Fruit fly (Drosophila melanogaster) whole organism, embryonic: ENCODE results near the gene CG9586.

Experiments used
- Atf3 ChIP-seq: fragments of 200-800 bp; sonication (Bioruptor generic); optimal IDR thresholded peaks from 3 replicates; lab custom pipeline; 2016; ENCODE audit warnings: missing biosample characterization, missing genetic modification characterization
- Atf6 ChIP-seq: fragments of 200-800 bp; sonication (Bioruptor generic); IDR thresholded peaks from 2 replicates; pipeline ENCODE4 v1.3.6; 2022; ENCODE audit warnings: missing biosample characterization, missing genetic modification characterization
- CG12219 ChIP-seq: fragments of 200-800 bp; sonication (Bioruptor generic); optimal IDR thresholded peaks from 3 replicates; lab custom pipeline; 2018; ENCODE audit warnings: missing biosample characterization, mild to moderate bottlenecking, missing genetic modification characterization
- CG12391 ChIP-seq: fragments of 200-800 bp; sonication (Bioruptor generic); optimal IDR thresholded peaks from 3 replicates; lab custom pipeline; 2018; ENCODE audit warnings: missing biosample characterization, mild to moderate bottlenecking, missing genetic modification characterization, moderate library complexity
- CG15696 ChIP-seq: fragments of 200-800 bp; sonication (Bioruptor generic); optimal IDR thresholded peaks from 2 replicates; lab custom pipeline; 2019; ENCODE audit warnings: missing biosample characterization, mild to moderate bottlenecking, missing genetic modification characterization, moderate library complexity
- CG16779 ChIP-seq: fragments of 200-800 bp; sonication (Bioruptor generic); IDR thresholded peaks from 2 replicates; pipeline ENCODE4 v1.3.6; 2022; ENCODE audit warnings: missing biosample characterization, missing genetic modification characterization
- CG16815 ChIP-seq: fragments of 200-800 bp; sonication (Bioruptor generic); optimal IDR thresholded peaks from 3 replicates; lab custom pipeline; 2017; ENCODE audit warnings: missing biosample characterization, mild to moderate bottlenecking, missing genetic modification characterization
- CG17829 ChIP-seq: fragments of 200-800 bp; optimal IDR thresholded peaks from 2 replicates; lab custom pipeline; 2019; ENCODE audit warnings: missing biosample characterization, mild to moderate bottlenecking, missing genetic modification characterization, moderate library complexity
- CG18011 ChIP-seq: fragments of 200-800 bp; sonication (Bioruptor generic); optimal IDR thresholded peaks from 2 replicates; lab custom pipeline; 2017; ENCODE audit warnings: missing biosample characterization, missing genetic modification characterization, mild to moderate bottlenecking, moderate library complexity, missing genotype
- CG18476 ChIP-seq: fragments of 200-800 bp; sonication (Bioruptor generic); optimal IDR thresholded peaks from 2 replicates; lab custom pipeline; 2016; ENCODE audit warnings: missing biosample characterization, mild to moderate bottlenecking, missing genetic modification characterization
- CG31388 ChIP-seq: fragments of 200-800 bp; sonication (Bioruptor generic); optimal IDR thresholded peaks from 2 replicates; lab custom pipeline; 2016; ENCODE audit warnings: missing biosample characterization, missing genetic modification characterization
- CG31441 ChIP-seq: fragments of 200-800 bp; sonication (Bioruptor generic); IDR thresholded peaks from 2 replicates; pipeline ENCODE4 v1.3.6; 2022; ENCODE audit warnings: missing biosample characterization, missing genetic modification characterization
- CG3407 ChIP-seq: fragments of 200-800 bp; sonication (Bioruptor generic); optimal IDR thresholded peaks from 2 replicates; lab custom pipeline; 2018; ENCODE audit warnings: missing biosample characterization, mild to moderate bottlenecking, missing genetic modification characterization
- CG34376 ChIP-seq: fragments of 200-800 bp; sonication (Bioruptor generic); optimal IDR thresholded peaks from 2 replicates; lab custom pipeline; 2018; ENCODE audit warnings: missing biosample characterization, mild to moderate bottlenecking, missing genetic modification characterization
- CG42726 ChIP-seq: fragments of 200-800 bp; sonication (Bioruptor generic); IDR thresholded peaks from 2 replicates; pipeline ENCODE4 v1.3.6; 2022; ENCODE audit warnings: missing biosample characterization, missing genetic modification characterization; ENCODE audit not compliant: partially characterized antibody
- CG6854 ChIP-seq: fragments of 200-800 bp; sonication (Bioruptor generic); optimal IDR thresholded peaks from 3 replicates; lab custom pipeline; 2017; ENCODE audit warnings: missing biosample characterization, mild to moderate bottlenecking, missing genetic modification characterization
- CG8281 ChIP-seq: fragments of 200-800 bp; sonication (Bioruptor generic); optimal IDR thresholded peaks from 2 replicates; lab custom pipeline; 2018; ENCODE audit warnings: missing biosample characterization, mild to moderate bottlenecking, missing genetic modification characterization, moderate library complexity
- CG8290 ChIP-seq, 3 experiments: fragments of 200-800 bp; sonication (Bioruptor generic); optimal IDR thresholded peaks; 2 replicates each; lab custom pipeline; 2016 to 2019; ENCODE audit warnings: missing biosample characterization in 3 of 3, missing genetic modification characterization in 3 of 3, mild to moderate bottlenecking in 2 of 3, moderate library complexity in 1 of 3
- CoRest ChIP-seq: fragments of 200-800 bp; sonication (Bioruptor generic); optimal IDR thresholded peaks from 3 replicates; lab custom pipeline; 2018; ENCODE audit warnings: missing biosample characterization, mild to moderate bottlenecking, missing genetic modification characterization, moderate library complexity
- D19B ChIP-seq: fragments of 200-800 bp; sonication (Bioruptor generic); optimal IDR thresholded peaks from 2 replicates; lab custom pipeline; 2017; ENCODE audit warnings: missing biosample characterization, mild to moderate bottlenecking, missing genetic modification characterization
- Dref ChIP-seq: fragments of 200-800 bp; sonication (Bioruptor generic); IDR thresholded peaks from 2 replicates; pipeline ENCODE4 v1.3.6; 2022; ENCODE audit warnings: missing biosample characterization, missing genetic modification characterization
- Eip74EF ChIP-seq, 2 experiments: fragments of 200-800 bp in 1 of 2; fragments of >200 bp in 1 of 2; sonication (Bioruptor generic) in 1 of 2; optimal IDR thresholded peaks; 2 replicates each; lab custom pipeline; 2017 to 2019; ENCODE audit warnings: missing biosample characterization in 2 of 2, missing genetic modification characterization in 2 of 2, mild to moderate bottlenecking in 1 of 2, moderate library complexity in 1 of 2
- Ets97D ChIP-seq: fragments of 200-800 bp; sonication (Bioruptor generic); optimal IDR thresholded peaks from 3 replicates; lab custom pipeline; 2016; ENCODE audit warnings: missing biosample characterization, missing genetic modification characterization
- HmgZ ChIP-seq: fragments of 200-800 bp; sonication (Bioruptor generic); optimal IDR thresholded peaks from 2 replicates; lab custom pipeline; 2018; ENCODE audit warnings: missing biosample characterization, mild to moderate bottlenecking, missing genetic modification characterization
- Ptx1 ChIP-seq: fragments of 200-800 bp; sonication (Bioruptor generic); IDR thresholded peaks from 2 replicates; pipeline ENCODE4 v1.3.6; 2022; ENCODE audit warnings: missing biosample characterization, missing genetic modification characterization
- YL-1 ChIP-seq: fragments of 200-800 bp; sonication (Bioruptor generic); optimal IDR thresholded peaks from 3 replicates; lab custom pipeline; 2017; ENCODE audit warnings: missing biosample characterization, mild to moderate bottlenecking, missing genetic modification characterization
- ash1 ChIP-seq: fragments of 200-800 bp; sonication (Bioruptor generic); optimal IDR thresholded peaks from 2 replicates; lab custom pipeline; 2018; ENCODE audit warnings: missing biosample characterization, mild to moderate bottlenecking, missing genetic modification characterization
- ato ChIP-seq: fragments of 200-800 bp; sonication (Bioruptor generic); IDR thresholded peaks from 2 replicates; pipeline ENCODE4 v1.3.6; 2022; ENCODE audit warnings: missing biosample characterization, missing genetic modification characterization; ENCODE audit not compliant: partially characterized antibody
- caup ChIP-seq: fragments of 200-800 bp; sonication (Bioruptor generic); optimal IDR thresholded peaks from 3 replicates; lab custom pipeline; 2017; ENCODE audit warnings: missing biosample characterization, mild to moderate bottlenecking, missing genetic modification characterization, moderate library complexity; ENCODE audit not compliant: severe bottlenecking
- crol ChIP-seq: fragments of 200-800 bp; sonication (Bioruptor generic); IDR thresholded peaks from 2 replicates; pipeline ENCODE4 v1.3.6; 2022; ENCODE audit warnings: missing biosample characterization, missing genetic modification characterization
- disco-r ChIP-seq: fragments of 200-800 bp; sonication (Bioruptor generic); optimal IDR thresholded peaks from 2 replicates; lab custom pipeline; 2016; ENCODE audit warnings: missing biosample characterization, missing genetic modification characterization
- dmrt11E ChIP-seq: fragments of 200-800 bp; sonication (Bioruptor generic); optimal IDR thresholded peaks from 3 replicates; lab custom pipeline; 2018; ENCODE audit warnings: missing biosample characterization, mild to moderate bottlenecking, missing genetic modification characterization, moderate library complexity
- gcm ChIP-seq: fragments of 200-800 bp; sonication (Bioruptor generic); optimal IDR thresholded peaks from 2 replicates; lab custom pipeline; 2019; ENCODE audit warnings: missing biosample characterization, mild to moderate bottlenecking, missing genetic modification characterization, moderate library complexity
- hkb ChIP-seq, 2 experiments: fragments of 200-800 bp in 1 of 2; fragments of >200 bp in 1 of 2; sonication (Bioruptor generic) in 1 of 2; IDR thresholded peaks in 1 of 2; optimal IDR thresholded peaks in 1 of 2; 2 replicates each; pipeline versions ENCODE4 v1.3.6 to Lab custom; 2017 to 2022; ENCODE audit warnings: missing biosample characterization in 1 of 2, missing genetic modification characterization in 1 of 2
- lbe ChIP-seq: fragments of 200-800 bp; sonication (Bioruptor generic); optimal IDR thresholded peaks from 2 replicates; lab custom pipeline; 2016; ENCODE audit warnings: missing biosample characterization, mild to moderate bottlenecking, missing genetic modification characterization
- lmd ChIP-seq: fragments of 200-800 bp; sonication (Bioruptor generic); IDR thresholded peaks from 2 replicates; pipeline ENCODE4 v1.3.6; 2022; ENCODE audit warnings: missing biosample characterization, missing genetic modification characterization
- onecut ChIP-seq: fragments of 200-800 bp; sonication (Bioruptor generic); IDR thresholded peaks from 2 replicates; pipeline ENCODE4 v1.3.6; 2022; ENCODE audit warnings: missing biosample characterization, missing genetic modification characterization
- pan ChIP-seq, 4 experiments: fragments of >200 bp in 3 of 4; fragments of 200-800 bp in 1 of 4; sonication (Bioruptor generic) in 1 of 4; optimal IDR thresholded peaks in 3 of 4; IDR thresholded peaks in 1 of 4; 2 replicates each; pipeline versions ENCODE4 v1.3.6 to Lab custom; 2017 to 2022; ENCODE audit warnings: missing biosample characterization in 2 of 4, missing genetic modification characterization in 2 of 4, mixed read lengths in 1 of 4
- scrt ChIP-seq: fragments of 200-800 bp; sonication (Bioruptor generic); optimal IDR thresholded peaks from 2 replicates; lab custom pipeline; 2018; ENCODE audit warnings: missing biosample characterization, mild to moderate bottlenecking, missing genetic modification characterization, moderate library complexity
- seq ChIP-seq: fragments of 200-800 bp; sonication (Bioruptor generic); IDR thresholded peaks from 2 replicates; pipeline ENCODE4 v1.3.6; 2022; ENCODE audit warnings: missing biosample characterization, missing genetic modification characterization
- sqz ChIP-seq: fragments of 200-800 bp; sonication (Bioruptor generic); optimal IDR thresholded peaks from 3 replicates; lab custom pipeline; 2018; ENCODE audit warnings: missing biosample characterization, mild to moderate bottlenecking, missing genetic modification characterization
- ssp ChIP-seq: fragments of 200-800 bp; sonication (Bioruptor generic); IDR thresholded peaks from 2 replicates; pipeline ENCODE4 v1.3.6; 2022; ENCODE audit warnings: missing biosample characterization, missing genetic modification characterization
- sug ChIP-seq: fragments of 200-800 bp; optimal IDR thresholded peaks from 2 replicates; lab custom pipeline; 2019; ENCODE audit warnings: missing biosample characterization, mild to moderate bottlenecking, missing genetic modification characterization, moderate library complexity
- tap ChIP-seq: fragments of 200-800 bp; optimal IDR thresholded peaks from 3 replicates; lab custom pipeline; 2019; ENCODE audit warnings: missing biosample characterization, mild to moderate bottlenecking, missing genetic modification characterization, moderate library complexity
- tup ChIP-seq: fragments of 200-800 bp; sonication (Bioruptor generic); optimal IDR thresholded peaks from 2 replicates; lab custom pipeline; 2016; ENCODE audit warnings: missing biosample characterization, mild to moderate bottlenecking, missing genetic modification characterization, moderate library complexity
- twi ChIP-seq: fragments of 200-800 bp; optimal IDR thresholded peaks from 2 replicates; lab custom pipeline; 2019; ENCODE audit warnings: missing biosample characterization, mild to moderate bottlenecking, missing genetic modification characterization, moderate library complexity
- wek ChIP-seq: fragments of 200-800 bp; sonication (Bioruptor generic); optimal IDR thresholded peaks from 3 replicates; lab custom pipeline; 2018; ENCODE audit warnings: missing biosample characterization, mild to moderate bottlenecking, missing genetic modification characterization, moderate library complexity
- z ChIP-seq: fragments of 200-800 bp; sonication (Bioruptor generic); IDR thresholded peaks from 3 replicates; pipeline ENCODE4 v1.3.6; 2022; ENCODE audit warnings: missing biosample characterization, missing genetic modification characterization

The CG9586 gene

DNA sequence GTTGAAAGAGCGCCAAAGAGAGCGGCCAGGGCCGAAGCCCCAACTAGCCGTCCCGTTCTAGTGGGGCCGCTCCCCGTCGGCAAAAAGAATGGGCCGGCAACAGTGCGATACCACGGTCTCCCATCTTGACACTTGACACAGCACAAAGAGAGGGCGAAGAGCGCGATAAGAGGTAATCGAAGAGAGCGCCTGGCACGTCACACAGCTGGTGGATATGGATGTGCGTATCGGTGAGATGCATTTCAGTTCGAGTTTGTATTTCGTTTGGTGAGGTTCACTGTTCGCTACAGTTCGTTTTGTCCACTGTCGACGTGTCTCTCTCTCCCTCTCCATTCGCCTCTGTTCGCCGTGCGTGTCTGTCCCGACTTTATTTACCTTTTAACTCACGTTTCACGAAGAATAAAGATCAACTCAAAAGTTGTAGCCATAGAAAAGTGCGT is 9.8 kb upstream of the CG9586 start (continued):
- TF ChIP-seq ssp (GFP tag; lab: Robert Waterston, UW), result no peak
- TF ChIP-seq wek, result peak; percentile 26
- TF ChIP-seq Atf3, result no peak
- TF ChIP-seq crol (GFP tag; lab: Robert Waterston, UW), result peak; percentile 32; the same call in 1 of the 2 replicates
- TF ChIP-seq gcm, result peak; percentile 70
- no peak for TF ChIP-seq CoRest
- TF ChIP-seq lbe (GFP tag; lab: Kevin White, UChicago), result peak; percentile 59
- TF ChIP-seq tap (tag; lab: Kevin White, UChicago), result peak; percentile 38
- peak; percentile 54 for TF ChIP-seq onecut (GFP tag; lab: Robert Waterston, UW)
- no peak; the same call in 2 of the 3 replicates for TF ChIP-seq z (GFP tag; lab: Robert Waterston, UW)
- no peak for TF ChIP-seq D19B (GFP tag; lab: Kevin White, UChicago)
- peak; percentile 30 for TF ChIP-seq CG12219
- peak; percentile 70 for TF ChIP-seq CG34376 (GFP tag; lab: Kevin White, UChicago)
- peak; percentile 76 for TF ChIP-seq CG6854 (GFP tag; lab: Kevin White, UChicago)
- peak; percentile 9 for TF ChIP-seq YL-1
- no peak for TF ChIP-seq hkb (optimal IDR thresholded peaks at IDR 0.05; lab: Kevin White, UChicago)
- TF ChIP-seq hkb (GFP tag; IDR thresholded peaks at IDR 0.05; lab: Robert Waterston, UW), result peak; percentile 52; the same call in 1 of the 2 replicates
- no peak for TF ChIP-seq tup (GFP tag; lab: Kevin White, UChicago)
- no peak for TF ChIP-seq twi (tag; lab: Kevin White, UChicago)
- no peak for TF ChIP-seq Ets97D (GFP tag; lab: Kevin White, UChicago)
- TF ChIP-seq ash1 (GFP tag; lab: Kevin White, UChicago), result no peak
- peak; percentile 55 for TF ChIP-seq caup
- TF ChIP-seq pan (optimal IDR thresholded peaks at IDR 0.05; lab: Kevin White, UChicago), result no peak
- peak in 1 of 2 experiments; percentile 49 for TF ChIP-seq pan (GFP tag; optimal IDR thresholded peaks at IDR 0.05 in 1 of 2, IDR thresholded peaks at IDR 0.05 in 1 of 2)
- no peak for TF ChIP-seq lmd (GFP tag; lab: Robert Waterston, UW)
- peak; percentile 15 for TF ChIP-seq CG18011 (GFP tag; lab: Kevin White, UChicago)
- no peak for TF ChIP-seq CG15696 (tag; lab: Kevin White, UChicago)
- peak; percentile 47 for TF ChIP-seq CG17829 (tag; lab: Kevin White, UChicago)
- no peak for TF ChIP-seq CG31388
- TF ChIP-seq CG8281 (tag; lab: Kevin White, UChicago), result no peak
- no peak for TF ChIP-seq CG8290 (GFP tag; optimal IDR thresholded peaks at IDR 0.05; lab: Kevin White, UChicago)
- peak; percentile 42 to 58 for TF ChIP-seq CG8290 (tag; optimal IDR thresholded peaks at IDR 0.05; lab: Kevin White, UChicago)
- TF ChIP-seq Ptx1 (GFP tag; lab: Robert Waterston, UW), result no peak
- TF ChIP-seq disco-r (GFP tag; lab: Kevin White, UChicago), result peak; percentile 50
- no peak for TF ChIP-seq CG16815
- TF ChIP-seq sug, result peak; percentile 29
- peak; percentile 62; the same call in 1 of the 2 replicates for TF ChIP-seq seq (GFP tag; lab: Robert Waterston, UW)
- peak; percentile 59; the same call in 1 of the 2 replicates for TF ChIP-seq ato
- no peak for TF ChIP-seq CG16779 (GFP tag; lab: Robert Waterston, UW)
- TF ChIP-seq CG31441, result peak; percentile 33; the same call in 1 of the 2 replicates
- peak; percentile 15 for TF ChIP-seq sqz (GFP tag; lab: Kevin White, UChicago)
- TF ChIP-seq dmrt11E (tag; lab: Kevin White, UChicago), result no peak
- peak in 1 of 2 experiments; percentile 53 for TF ChIP-seq Eip74EF (GFP tag; optimal IDR thresholded peaks at IDR 0.05; lab: Kevin White, UChicago)
- no peak for TF ChIP-seq CG3407 (GFP tag; lab: Kevin White, UChicago)
- no peak for TF ChIP-seq CG18476 (GFP tag; lab: Kevin White, UChicago)
- TF ChIP-seq CG42726 (GFP tag; lab: Robert Waterston, UW), result no peak; the same call in 1 of the 2 replicates
- TF ChIP-seq scrt (GFP tag; lab: Kevin White, UChicago), result peak; percentile 55
- no peak for TF ChIP-seq CG12391 (tag; lab: Kevin White, UChicago)
- TF ChIP-seq Dref (GFP tag; lab: Robert Waterston, UW), result no peak
- peak; percentile 66 for TF ChIP-seq Atf6 (GFP tag; lab: Robert Waterston, UW)
- peak; percentile 41 for TF ChIP-seq HmgZ (tag; lab: Kevin White, UChicago)
